Worm (Caenorhabditis elegans) whole organism, L4 larva: ENCODE results near the gene tbc-16.

Experiments used
- F10B5.3 ChIP-seq: sonication (generic microtip); optimal IDR thresholded peaks from 2 replicates; lab custom pipeline; 2016; ENCODE audit warnings: mild to moderate bottlenecking, missing genetic modification characterization, missing compliant biosample characterization
- F26F4.8 ChIP-seq: fragments of 200-800 bp; sonication (Bioruptor generic); conservative IDR thresholded peaks from 2 replicates; pipeline ENCODE4 v1.3.6; 2022; ENCODE audit warnings: missing genetic modification characterization, missing compliant biosample characterization
- F37D6.2 ChIP-seq: sonication (generic microtip); optimal IDR thresholded peaks from 2 replicates; lab custom pipeline; 2016; ENCODE audit warnings: mild to moderate bottlenecking, missing genetic modification characterization, missing compliant biosample characterization
- F44E2.7 ChIP-seq: fragments of 200-800 bp; sonication (Bioruptor generic); IDR thresholded peaks from 2 replicates; pipeline ENCODE4 v2.1.2; 2022; ENCODE audit warnings: missing genetic modification characterization, missing compliant biosample characterization
- F49E8.2 ChIP-seq: sonication (generic microtip); optimal IDR thresholded peaks from 2 replicates; lab custom pipeline; 2016; ENCODE audit warnings: missing compliant biosample characterization, mild to moderate bottlenecking, missing genetic modification characterization, borderline replicate concordance
- T26A8.4 ChIP-seq: fragments of 200-800 bp; sonication (Bioruptor generic); IDR thresholded peaks from 2 replicates; pipeline ENCODE4 v1.3.6; 2022; ENCODE audit warnings: missing genetic modification characterization, missing compliant biosample characterization
- Y105C5A.15 ChIP-seq: fragments of 200-800 bp; sonication (Bioruptor generic); IDR thresholded peaks from 2 replicates; pipeline ENCODE4 v1.3.6; 2022; ENCODE audit warnings: missing genetic modification characterization, missing compliant biosample characterization
- ZK546.5 ChIP-seq, 2 experiments: sonication (generic microtip); optimal IDR thresholded peaks; 2 replicates each; lab custom pipeline; 2017; ENCODE audit warnings: missing biosample characterization in 2 of 2, missing genetic modification characterization in 2 of 2
- aha-1 ChIP-seq: fragments of 150-350 bp; peaks from one replicate; lab custom pipeline; 2014; ENCODE audit warnings: missing biosample characterization, missing genetic modification characterization
- aly-2 ChIP-seq: sonication (generic microtip); optimal IDR thresholded peaks from 2 replicates; lab custom pipeline; 2018; ENCODE audit warnings: missing biosample characterization, missing genetic modification characterization
- attf-4 ChIP-seq: sonication (generic microtip); optimal IDR thresholded peaks from 3 replicates; lab custom pipeline; 2017; ENCODE audit warnings: missing biosample characterization, missing genetic modification characterization
- ceh-44 ChIP-seq: fragments of 200-800 bp; sonication (Bioruptor generic); IDR thresholded peaks from 2 replicates; pipeline ENCODE4 v1.3.6; 2022; ENCODE audit warnings: missing genetic modification reagents, missing genetic modification characterization, missing compliant biosample characterization
- ces-1 ChIP-seq: fragments of 150-350 bp; sonication (generic microtip); optimal IDR thresholded peaks from 4 replicates; lab custom pipeline; 2014; ENCODE audit warnings: missing biosample characterization, missing genetic modification reagents, missing genetic modification characterization
- daf-19 ChIP-seq: fragments of 200-800 bp; sonication (Bioruptor generic); conservative IDR thresholded peaks from 2 replicates; pipeline ENCODE4 v1.3.6; 2022; ENCODE audit warnings: missing genetic modification characterization, missing compliant biosample characterization
- dmd-8 ChIP-seq: fragments of 200-800 bp; sonication (Bioruptor generic); IDR thresholded peaks from 2 replicates; pipeline ENCODE4 v1.3.6; 2022; ENCODE audit warnings: missing genetic modification characterization, missing compliant biosample characterization
- dve-1 ChIP-seq: sonication (generic microtip); optimal IDR thresholded peaks from 2 replicates; lab custom pipeline; 2017; ENCODE audit warnings: antibody characterized with exemption, mild to moderate bottlenecking, missing genetic modification characterization, missing compliant biosample characterization; ENCODE audit not compliant: insufficient read depth
- egl-43 ChIP-seq: fragments of 200-800 bp; sonication (Bioruptor generic); IDR thresholded peaks from 2 replicates; pipeline ENCODE4 v1.3.6; 2022; ENCODE audit warnings: missing genetic modification reagents, missing genetic modification characterization, missing compliant biosample characterization
- hif-1 ChIP-seq, 2 experiments: sonication (generic microtip); optimal IDR thresholded peaks; 2 replicates each; lab custom pipeline; 2016 to 2017; ENCODE audit warnings: missing compliant biosample characterization in 2 of 2, missing genetic modification characterization in 2 of 2, missing genetic modification reagents in 2 of 2, missing genotype in 2 of 2, mild to moderate bottlenecking in 1 of 2
- hlh-30 ChIP-seq: sonication (generic microtip); optimal IDR thresholded peaks from 2 replicates; lab custom pipeline; 2017; ENCODE audit warnings: antibody characterized with exemption, mild to moderate bottlenecking, missing genetic modification characterization, missing compliant biosample characterization; ENCODE audit not compliant: insufficient read depth
- lin-13 ChIP-seq: fragments of 150-350 bp; optimal IDR thresholded peaks from 2 replicates; lab custom pipeline; 2014; ENCODE audit warnings: missing biosample characterization, missing genetic modification reagents, missing genetic modification characterization
- madf-5 ChIP-seq, 2 experiments: fragments of 200-800 bp; sonication (Bioruptor generic); IDR thresholded peaks; 2 replicates each; pipeline ENCODE4 v1.3.6; 2022; ENCODE audit warnings: missing compliant biosample characterization in 2 of 2, missing genetic modification characterization in 2 of 2
- madf-9 ChIP-seq: fragments of 200-800 bp; sonication (Bioruptor generic); conservative IDR thresholded peaks from 2 replicates; pipeline ENCODE4 v1.3.6; 2022; ENCODE audit warnings: missing genetic modification reagents, missing genetic modification characterization, missing compliant biosample characterization
- mep-1 ChIP-seq: fragments of 150-350 bp; sonication (generic microtip); optimal IDR thresholded peaks from 3 replicates; lab custom pipeline; 2014; ENCODE audit warnings: missing biosample characterization, missing genetic modification characterization
- mes-2 ChIP-seq: sonication (generic microtip); optimal IDR thresholded peaks from 2 replicates; lab custom pipeline; 2016; ENCODE audit warnings: missing genotype, mild to moderate bottlenecking, missing genetic modification characterization, missing compliant biosample characterization; ENCODE audit not compliant: poor library complexity, severe bottlenecking
- mxl-3 ChIP-seq: fragments of 200-800 bp; sonication (Bioruptor generic); optimal IDR thresholded peaks from 2 replicates; lab custom pipeline; 2018; ENCODE audit warnings: mild to moderate bottlenecking, missing genetic modification characterization, missing compliant biosample characterization
- nhr-102 ChIP-seq: sonication (generic microtip); optimal IDR thresholded peaks from 2 replicates; lab custom pipeline; 2016; ENCODE audit warnings: mild to moderate bottlenecking, missing genetic modification characterization, moderate library complexity, missing compliant biosample characterization
- nhr-41 ChIP-seq: fragments of 200-800 bp; sonication (Bioruptor generic); IDR thresholded peaks from 2 replicates; pipeline ENCODE4 v1.3.6; 2022; ENCODE audit warnings: missing genetic modification reagents, missing genetic modification characterization, missing compliant biosample characterization
- nhr-77 ChIP-seq: fragments of 150-350 bp; optimal IDR thresholded peaks from 2 replicates; lab custom pipeline; 2014; ENCODE audit warnings: missing biosample characterization, missing genetic modification characterization
- pha-4 ChIP-seq, 2 experiments: fragments of 150-350 bp in 1 of 2; fragments of 200-800 bp in 1 of 2; sonication (Bioruptor generic) in 1 of 2; IDR thresholded peaks in 1 of 2; optimal IDR thresholded peaks in 1 of 2; 2 replicates each; pipeline versions ENCODE4 v1.3.6 to Lab custom; 2014 to 2022; ENCODE audit warnings: missing genetic modification characterization in 2 of 2, missing genetic modification reagents in 2 of 2, missing biosample characterization in 1 of 2, missing compliant biosample characterization in 1 of 2
- php-3 ChIP-seq: fragments of 200-800 bp; sonication (Bioruptor generic); IDR thresholded peaks from 2 replicates; pipeline ENCODE4 v1.3.6; 2022; ENCODE audit warnings: missing genetic modification reagents, missing genetic modification characterization, missing compliant biosample characterization
- rbr-2 ChIP-seq: sonication (generic microtip); optimal IDR thresholded peaks from 2 replicates; lab custom pipeline; 2016; ENCODE audit warnings: missing genotype, missing genetic modification characterization, missing compliant biosample characterization
- saeg-2 ChIP-seq: fragments of 200-800 bp; sonication (Bioruptor generic); IDR thresholded peaks from 2 replicates; pipeline ENCODE4 v1.3.6; 2022; ENCODE audit warnings: missing genetic modification reagents, missing genetic modification characterization, missing compliant biosample characterization
- set-16 ChIP-seq: fragments of 200-800 bp; sonication (Bioruptor generic); IDR thresholded peaks from 2 replicates; pipeline ENCODE4 v1.3.6; 2022; ENCODE audit warnings: missing genetic modification reagents, missing genetic modification characterization, missing compliant biosample characterization
- skn-1 ChIP-seq: fragments of 150-350 bp; optimal IDR thresholded peaks from 2 replicates; lab custom pipeline; 2014; ENCODE audit warnings: missing biosample characterization, missing genetic modification characterization
- spr-3 ChIP-seq: fragments of 200-800 bp; sonication (Bioruptor generic); optimal IDR thresholded peaks from 2 replicates; lab custom pipeline; 2018; ENCODE audit warnings: mild to moderate bottlenecking, missing genetic modification characterization, missing compliant biosample characterization
- tag-97 ChIP-seq: fragments of 200-800 bp; sonication (Bioruptor generic); IDR thresholded peaks from 2 replicates; pipeline ENCODE4 v1.3.6; 2022; ENCODE audit warnings: missing genetic modification characterization, missing compliant biosample characterization
- zag-1 ChIP-seq: fragments of 150-350 bp; optimal IDR thresholded peaks from 2 replicates; lab custom pipeline; 2014; ENCODE audit warnings: missing biosample characterization, missing genetic modification characterization
- zip-2 ChIP-seq: fragments of 150-350 bp; optimal IDR thresholded peaks from 2 replicates; lab custom pipeline; 2014; ENCODE audit warnings: missing biosample characterization, missing genetic modification characterization

The tbc-16 gene

DNA sequence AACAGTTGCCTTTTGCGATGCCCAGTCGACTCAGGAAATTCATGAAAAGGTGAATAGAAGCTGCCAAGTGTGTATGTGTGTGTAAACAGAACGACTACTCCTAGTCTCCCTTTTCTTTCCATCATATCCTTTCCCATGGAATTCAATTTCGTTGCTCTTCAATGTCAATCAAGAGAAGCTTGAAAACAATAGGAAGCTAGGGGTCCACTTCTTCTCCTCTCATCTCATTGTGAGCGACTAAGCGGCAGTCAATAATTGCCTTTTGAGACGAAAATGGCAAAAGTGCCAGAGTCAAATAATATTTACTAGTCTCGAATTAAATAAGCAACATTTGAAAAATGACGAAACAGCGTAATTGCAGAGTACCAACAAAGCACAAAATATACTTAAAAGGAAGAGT is 27.5 kb upstream of the tbc-16 start:
- no peak for TF ChIP-seq mxl-3 (GFP tag; lab: Kevin White, UChicago)
- no peak for TF ChIP-seq skn-1 (tag; lab: Kevin White, UChicago)

DNA sequence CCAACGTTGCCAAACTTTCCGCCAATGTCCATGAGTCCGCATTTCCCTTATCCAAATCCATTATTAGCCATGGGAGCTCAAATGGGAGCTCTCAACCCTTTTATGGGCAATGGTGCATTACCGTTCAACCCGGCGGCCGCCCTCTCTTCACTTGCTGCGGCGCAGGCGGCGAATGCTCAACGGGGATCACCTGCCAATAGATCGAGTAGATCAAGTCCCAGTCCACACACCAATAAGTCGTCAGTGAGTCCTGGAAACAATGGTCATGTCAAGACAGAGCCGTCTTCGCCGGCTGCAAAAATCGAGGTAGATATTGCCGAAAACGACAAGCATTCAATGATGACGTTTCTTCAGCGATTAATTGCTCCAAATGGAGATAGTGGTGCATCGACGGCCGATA is 25.0 kb upstream of the tbc-16 start:
- TF ChIP-seq hlh-30 (tag; lab: Kevin White, UChicago) (no peak), set-16 (GFP tag; lab: Robert Waterston, UW) (peak; percentile 26; the same call in 1 of the 2 replicates)

- TF ChIP-seq dve-1 (tag; lab: Kevin White, UChicago) (no peak), F44E2.7 (GFP tag; lab: Robert Waterston, UW) (no peak), ZK546.5 (tag; optimal IDR thresholded peaks at IDR 0.05; lab: Kevin White, UChicago) (no peak)
These were observed 21.6 kb upstream of the tbc-16 start, which contains the start of gene F49E10.4 for ce11 chrX:5875567-5875966. TSS of gene F49E10.4 (plus strand) at chrX:5875867.

DNA sequence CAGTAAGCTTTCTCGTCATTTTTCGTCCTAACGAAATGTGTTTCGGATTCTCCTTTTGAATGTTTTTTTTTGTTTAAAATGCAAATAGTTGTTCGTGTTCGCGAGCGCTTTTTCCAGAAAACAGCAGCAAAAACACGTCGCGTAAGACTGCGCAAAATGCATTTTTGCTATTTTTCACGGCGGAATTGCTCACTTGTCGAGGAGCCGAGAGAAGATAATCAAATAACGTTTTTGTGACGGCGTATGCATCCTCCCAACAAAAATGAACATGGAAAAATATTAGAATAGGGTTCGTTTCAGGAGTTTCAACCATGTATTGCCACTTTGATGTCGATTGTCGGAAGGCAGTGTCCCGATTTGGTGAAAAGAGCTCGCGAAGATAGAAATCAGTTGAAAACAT is 20.1 kb upstream of the tbc-16 start:
- TF ChIP-seq F37D6.2 (tag; lab: Kevin White, UChicago): no peak
- TF ChIP-seq ces-1 (GFP tag; lab: Kevin White, UChicago): peak; percentile 74
- TF ChIP-seq T26A8.4: no peak
- TF ChIP-seq php-3 (GFP tag; lab: Robert Waterston, UW): no peak
- TF ChIP-seq saeg-2 (GFP tag; lab: Robert Waterston, UW): no peak
- TF ChIP-seq egl-43 (GFP tag; lab: Robert Waterston, UW): no peak
- TF ChIP-seq dmd-8 (GFP tag; lab: Robert Waterston, UW): no peak
- no peak for TF ChIP-seq mes-2 (tag; lab: Kevin White, UChicago)
- TF ChIP-seq, all 104 proteins: peak for 1

DNA sequence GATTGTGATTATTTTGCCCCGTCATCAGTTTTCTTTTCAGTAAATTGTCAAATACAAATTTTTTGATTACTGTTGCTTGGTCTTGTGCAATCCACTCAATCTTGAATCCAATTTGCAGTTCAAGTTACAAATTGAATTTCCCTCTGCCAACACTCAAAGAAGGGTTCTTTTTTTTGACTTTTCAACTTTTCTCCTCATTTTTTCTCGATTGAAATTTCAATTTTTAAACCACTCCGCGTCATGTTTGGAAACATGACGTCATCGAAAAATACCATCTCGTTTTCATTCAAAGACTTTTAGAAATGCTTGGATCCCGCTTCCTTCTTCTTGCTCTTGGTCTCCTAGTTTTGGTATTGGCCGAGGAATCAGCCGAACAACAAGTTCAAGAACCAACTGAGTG is 11.6 kb upstream of the tbc-16 start, which contains the start of gene flp-7:
Gene flp-7, plus strand, starts transcription at position 301 of the 400 bp plus-strand sequence.
- TF ChIP-seq ces-1 (GFP tag; lab: Kevin White, UChicago) (peak; percentile 30), tag-97 (GFP tag; lab: Robert Waterston, UW) (no peak), nhr-77 (tag; lab: Kevin White, UChicago) (no peak), spr-3 (no peak), mep-1 (tag; lab: Kevin White, UChicago) (no peak), F49E8.2 (tag; lab: Kevin White, UChicago) (no peak)

DNA sequence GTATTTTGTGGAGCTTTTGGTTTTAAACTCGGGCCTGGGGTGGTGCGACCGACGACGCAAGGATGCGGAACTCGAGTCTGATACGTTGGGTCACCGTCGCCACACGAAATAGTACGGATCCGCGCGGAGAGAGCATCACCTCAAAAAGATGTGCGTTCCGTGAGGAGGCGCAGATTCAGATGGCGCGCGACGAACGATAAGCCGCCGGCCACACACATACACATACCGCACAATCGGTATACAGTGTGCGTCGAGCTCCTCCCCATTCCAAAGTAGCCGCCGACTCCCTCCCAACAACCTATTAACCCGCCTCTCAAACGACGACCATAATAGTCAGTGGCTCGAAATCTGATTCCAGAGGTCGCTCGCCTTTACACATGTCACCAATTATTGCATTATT is 7.1 kb upstream of the tbc-16 start, which contains the start of gene F49E10.2:
Gene F49E10.2, plus strand, starts transcription at position 301 of the 400 bp plus-strand sequence.
- TF ChIP-seq madf-5 (GFP tag; IDR thresholded peaks at IDR 0.05; lab: Robert Waterston, UW) (no peak), rbr-2 (no peak), attf-4 (tag; lab: Kevin White, UChicago) (no peak), madf-9 (GFP tag; lab: Robert Waterston, UW) (no peak), F10B5.3 (tag; lab: Kevin White, UChicago) (no peak), mes-2 (tag; lab: Kevin White, UChicago) (no peak)

DNA sequence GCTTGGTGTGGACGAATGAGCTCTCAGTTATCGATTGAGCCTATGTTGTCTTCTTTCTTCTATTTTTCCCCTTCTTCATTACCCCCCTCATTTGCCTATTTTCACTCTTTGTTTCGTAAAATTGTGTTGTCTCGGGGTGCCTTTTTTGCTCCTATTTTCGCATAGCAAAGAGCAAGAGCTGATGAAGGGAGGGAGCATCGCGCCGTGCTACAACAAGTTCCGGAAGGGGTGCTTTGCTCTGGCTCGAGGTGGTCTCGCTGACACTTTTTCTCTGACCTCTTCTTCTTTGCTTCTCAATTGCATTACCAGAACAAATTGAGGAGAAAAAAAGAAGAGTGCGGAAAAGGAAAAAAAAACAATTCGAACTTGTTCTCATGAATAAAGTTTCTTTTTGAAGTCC is 1.1 kb upstream of the tbc-16 start:
- TF ChIP-seq hif-1 (tag; optimal IDR thresholded peaks at IDR 0.05; lab: Kevin White, UChicago) (no peak), egl-43 (GFP tag; lab: Robert Waterston, UW) (no peak), pha-4 (GFP tag; IDR thresholded peaks at IDR 0.05; lab: Robert Waterston, UW) (no peak), pha-4 (tag; optimal IDR thresholded peaks at IDR 0.05; lab: Kevin White, UChicago) (no peak), zag-1 (tag; lab: Kevin White, UChicago) (no peak), F26F4.8 (no peak), mes-2 (tag; lab: Kevin White, UChicago) (no peak), F37D6.2 (tag; lab: Kevin White, UChicago) (no peak), daf-19 (no peak), spr-3 (no peak), aha-1 (tag; lab: Kevin White, UChicago) (peak; percentile 66), Y105C5A.15 (no peak), T26A8.4 (no peak), aly-2 (tag; lab: Kevin White, UChicago) (no peak), ceh-44 (no peak), zip-2 (no peak), nhr-102 (tag; lab: Kevin White, UChicago) (no peak), rbr-2 (peak; percentile 7), nhr-41 (GFP tag; lab: Robert Waterston, UW) (no peak), saeg-2 (GFP tag; lab: Robert Waterston, UW) (no peak), lin-13 (no peak)
